Worm (Caenorhabditis elegans): Measurements from ENCODE around the gene cyp-13A10.

The cyp-13A10 gene

ce11 chrII:9662797-9663196, at the start of gene cyp-13A10:
TSS of gene cyp-13A10 (minus strand) at chrII:9662884.
- TF ChIP-seq cog-1 (tag; optimal IDR thresholded peaks at IDR 0.05) (no peak), tab-1 (GFP tag; IDR thresholded peaks at IDR 0.05) (no peak), ref-1 (GFP tag; conservative IDR thresholded peaks at IDR 0.05) (no peak), klf-2 (GFP tag; conservative IDR thresholded peaks at IDR 0.05) (no peak), T22C8.4 (GFP tag; IDR thresholded peaks at IDR 0.05) (no peak), flt-1 (GFP tag; IDR thresholded peaks at IDR 0.05) (no peak), ztf-23 (GFP tag; IDR thresholded peaks at IDR 0.05) (no peak), med-1 (GFP tag; optimal IDR thresholded peaks at IDR 0.05; ENCODE audit: insufficient read depth) (no peak), ztf-29 (GFP tag; IDR thresholded peaks at IDR 0.05) (no peak)

- TF ChIP-seq tab-1 (GFP tag; IDR thresholded peaks at IDR 0.05) (no peak), klf-2 (GFP tag; conservative IDR thresholded peaks at IDR 0.05) (no peak), flt-1 (GFP tag; IDR thresholded peaks at IDR 0.05) (no peak)
These were observed 46.2 kb upstream of the cyp-13A10 start, which contains the start of gene glt-5 for ce11 chrII:9708835-9709299. TSS of gene glt-5 (minus strand) at chrII:9708885.

DNA sequence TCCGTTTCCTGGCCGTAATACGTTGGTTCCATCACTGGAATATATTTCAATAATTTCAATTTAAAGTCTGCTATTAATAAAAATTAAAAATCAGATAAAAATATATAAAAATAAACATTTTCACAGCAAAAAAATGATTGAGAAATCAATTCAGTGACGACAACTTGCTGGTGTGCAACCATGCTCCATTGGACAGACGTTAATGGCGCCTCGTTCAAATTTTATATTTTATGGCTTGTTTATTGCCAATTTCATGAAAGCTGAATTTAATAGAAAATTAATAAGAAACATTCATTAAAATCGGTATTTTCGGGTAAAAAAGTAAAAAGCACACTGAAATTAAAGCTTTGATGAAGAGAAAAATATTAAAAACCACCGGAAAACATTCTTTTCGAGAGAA, 43.5 kb upstream of the cyp-13A10 start, which contains the start of gene Y53C12A.3:
Gene Y53C12A.3, minus strand, starts transcription at position 34 of the 400 bp plus-strand sequence.
- peak; percentile 23 for TF ChIP-seq cog-1 (tag; optimal IDR thresholded peaks at IDR 0.05)
- no peak for TF ChIP-seq flt-1 (GFP tag; IDR thresholded peaks at IDR 0.05)
- 0 out of 2 replicates have a peak, but pooled peaks have one; percentile 7 for TF ChIP-seq ztf-23 (GFP tag; IDR thresholded peaks at IDR 0.05)
- TF ChIP-seq klf-2 (GFP tag; conservative IDR thresholded peaks at IDR 0.05) = no peak
- no peak for TF ChIP-seq T22C8.4 (GFP tag; IDR thresholded peaks at IDR 0.05)
- TF ChIP-seq tab-1 (GFP tag; IDR thresholded peaks at IDR 0.05) = no peak
- TF ChIP-seq ref-1 (GFP tag; conservative IDR thresholded peaks at IDR 0.05) = no peak
- TF ChIP-seq med-1 (GFP tag; optimal IDR thresholded peaks at IDR 0.05; ENCODE audit: insufficient read depth) = no peak

DNA sequence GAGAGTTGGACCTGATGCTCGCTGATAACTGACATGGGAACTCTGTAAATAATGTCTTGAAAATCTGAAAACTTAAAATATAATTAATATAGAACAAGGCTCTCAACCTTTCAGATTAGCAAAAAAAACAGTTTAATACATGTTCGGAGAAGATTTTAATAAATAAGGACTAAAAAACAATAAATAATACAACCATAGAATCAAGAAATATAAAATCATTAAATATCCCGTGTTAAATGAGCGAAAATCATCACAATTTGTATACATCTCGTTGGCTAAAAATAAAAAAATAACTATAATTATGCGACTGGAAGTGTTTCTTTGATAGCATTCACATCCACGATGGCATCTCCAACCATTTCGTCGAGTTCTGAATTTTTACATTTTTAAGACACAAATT, 42.1 kb upstream of the cyp-13A10 start, which contains the start of gene Y53C12A.10:
Gene Y53C12A.10, minus strand, starts transcription at position 101 of the 400 bp plus-strand sequence.
- no peak for TF ChIP-seq tab-1 (GFP tag; IDR thresholded peaks at IDR 0.05)
- TF ChIP-seq flt-1 (GFP tag; IDR thresholded peaks at IDR 0.05) = no peak
- TF ChIP-seq klf-2 (GFP tag; conservative IDR thresholded peaks at IDR 0.05) = no peak
- TF ChIP-seq ztf-23 (GFP tag; IDR thresholded peaks at IDR 0.05) = no peak
- TF ChIP-seq T22C8.4 (GFP tag; IDR thresholded peaks at IDR 0.05) = no peak
- TF ChIP-seq cog-1 (tag; optimal IDR thresholded peaks at IDR 0.05) = no peak
- TF ChIP-seq ztf-29 (GFP tag; IDR thresholded peaks at IDR 0.05) = no peak
- TF ChIP-seq med-1 (GFP tag; optimal IDR thresholded peaks at IDR 0.05; ENCODE audit: insufficient read depth) = no peak
- TF ChIP-seq ref-1 (GFP tag; conservative IDR thresholded peaks at IDR 0.05) = no peak

DNA sequence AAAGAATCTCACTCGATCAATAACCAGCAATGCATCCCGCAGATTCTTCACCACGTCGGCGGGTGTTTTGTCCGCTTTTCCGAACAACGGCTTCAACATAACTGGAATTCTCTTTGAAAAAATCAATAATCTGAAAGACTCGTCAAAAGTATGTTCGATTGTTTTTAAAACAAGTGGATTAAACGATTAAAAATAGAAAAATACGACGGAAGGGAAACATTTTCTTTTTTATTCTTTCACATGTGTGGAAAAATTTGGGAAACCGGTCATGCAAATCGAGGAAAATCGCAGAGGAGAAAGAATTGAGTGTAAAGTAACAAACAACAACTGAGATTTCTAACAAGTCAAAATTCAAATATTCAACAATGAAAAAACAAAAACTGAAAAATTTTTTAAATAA, 40.9 kb upstream of the cyp-13A10 start, which contains the start of gene mop-25.2:
Gene mop-25.2, minus strand, starts transcription at position 101 of the 400 bp plus-strand sequence.
- TF ChIP-seq tab-1 (GFP tag; IDR thresholded peaks at IDR 0.05) (no peak), T22C8.4 (GFP tag; IDR thresholded peaks at IDR 0.05) (no peak), ztf-29 (GFP tag; IDR thresholded peaks at IDR 0.05) (no peak), cog-1 (tag; optimal IDR thresholded peaks at IDR 0.05) (no peak), ztf-23 (GFP tag; IDR thresholded peaks at IDR 0.05) (no peak)

DNA sequence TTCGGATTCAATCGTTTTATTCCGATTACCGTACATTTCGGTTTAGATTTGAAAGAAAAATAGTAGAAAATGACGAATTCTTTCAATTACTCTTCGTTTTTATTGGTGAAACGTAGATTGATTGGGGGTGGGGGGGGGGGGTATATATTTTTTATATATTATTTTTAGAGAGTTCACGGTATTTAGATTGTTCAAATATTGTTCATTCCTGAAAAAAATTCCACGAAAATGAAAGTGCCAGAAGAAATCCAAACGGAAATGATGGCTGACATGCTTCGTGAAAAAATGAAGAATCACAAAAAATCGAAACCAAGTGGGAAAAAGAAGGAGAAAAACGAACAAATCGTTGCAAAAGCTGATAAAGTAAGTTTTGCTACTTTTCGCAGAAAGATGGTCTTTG, 37.7 kb upstream of the cyp-13A10 start, which contains the start of the genes Y53C12A.8 and Y53C12A.7:
Gene Y53C12A.8, minus strand, starts transcription at position 101 of the 400 bp plus-strand sequence.
Gene Y53C12A.7, plus strand, starts transcription at position 181 of the 400 bp plus-strand sequence.
- TF ChIP-seq ref-1 (GFP tag; conservative IDR thresholded peaks at IDR 0.05) (no peak), med-1 (GFP tag; optimal IDR thresholded peaks at IDR 0.05; ENCODE audit: insufficient read depth) (no peak), tab-1 (GFP tag; IDR thresholded peaks at IDR 0.05) (no peak), ztf-29 (GFP tag; IDR thresholded peaks at IDR 0.05) (no peak), klf-2 (GFP tag; conservative IDR thresholded peaks at IDR 0.05) (no peak), flt-1 (GFP tag; IDR thresholded peaks at IDR 0.05) (no peak)

DNA sequence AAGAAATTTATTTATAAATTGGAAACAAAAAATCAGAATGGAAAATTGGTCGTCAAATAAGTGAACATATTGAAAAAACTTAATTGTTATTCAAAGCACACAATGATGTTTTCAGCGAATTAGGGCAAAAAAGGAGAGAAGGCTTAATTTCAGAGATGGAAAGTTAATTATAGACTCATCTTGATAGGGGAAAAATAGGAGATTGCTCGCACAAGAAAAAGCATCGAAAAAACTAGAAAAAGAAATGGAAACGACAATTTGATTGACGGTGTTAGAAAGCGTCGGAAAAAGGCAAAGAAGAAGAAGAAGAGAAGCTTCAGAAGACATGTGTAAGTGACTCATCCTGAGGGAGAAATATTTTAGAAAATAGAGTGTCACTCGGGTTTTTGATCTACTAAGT, 33.3 kb upstream of the cyp-13A10 start:
- TF ChIP-seq tab-1 (GFP tag; IDR thresholded peaks at IDR 0.05) = no peak
- TF ChIP-seq klf-2 (GFP tag; conservative IDR thresholded peaks at IDR 0.05) = no peak
- TF ChIP-seq ztf-23 (GFP tag; IDR thresholded peaks at IDR 0.05) = no peak
- TF ChIP-seq ref-1 (GFP tag; conservative IDR thresholded peaks at IDR 0.05) = no peak
- TF ChIP-seq med-1 (GFP tag; optimal IDR thresholded peaks at IDR 0.05; ENCODE audit: insufficient read depth) = no peak
- no peak for TF ChIP-seq flt-1 (GFP tag; IDR thresholded peaks at IDR 0.05)
- TF ChIP-seq cog-1 (tag; optimal IDR thresholded peaks at IDR 0.05) = no peak
- TF ChIP-seq T22C8.4 (GFP tag; IDR thresholded peaks at IDR 0.05) = no peak
- TF ChIP-seq ztf-29 (GFP tag; IDR thresholded peaks at IDR 0.05) = no peak

- TF ChIP-seq cog-1 (tag; optimal IDR thresholded peaks at IDR 0.05) (no peak), ref-1 (GFP tag; conservative IDR thresholded peaks at IDR 0.05) (no peak), ztf-23 (GFP tag; IDR thresholded peaks at IDR 0.05) (no peak), flt-1 (GFP tag; IDR thresholded peaks at IDR 0.05) (no peak), tab-1 (GFP tag; IDR thresholded peaks at IDR 0.05) (no peak), klf-2 (GFP tag; conservative IDR thresholded peaks at IDR 0.05) (no peak), T22C8.4 (GFP tag; IDR thresholded peaks at IDR 0.05) (no peak), ztf-29 (GFP tag; IDR thresholded peaks at IDR 0.05) (no peak), med-1 (GFP tag; optimal IDR thresholded peaks at IDR 0.05; ENCODE audit: insufficient read depth) (no peak)
These were observed 29.2 kb upstream of the cyp-13A10 start, which contains the start of gene nlp-11 for ce11 chrII:9691839-9692238. TSS of gene nlp-11 (minus strand) at chrII:9691939.

- no peak for TF ChIP-seq tab-1 (GFP tag; IDR thresholded peaks at IDR 0.05)
- no peak for TF ChIP-seq cog-1 (tag; optimal IDR thresholded peaks at IDR 0.05)
- no peak for TF ChIP-seq flt-1 (GFP tag; IDR thresholded peaks at IDR 0.05)
- no peak for TF ChIP-seq med-1 (GFP tag; optimal IDR thresholded peaks at IDR 0.05; ENCODE audit: insufficient read depth)
- TF ChIP-seq T22C8.4 (GFP tag; IDR thresholded peaks at IDR 0.05) = no peak
- no peak for TF ChIP-seq ztf-29 (GFP tag; IDR thresholded peaks at IDR 0.05)
- TF ChIP-seq ztf-23 (GFP tag; IDR thresholded peaks at IDR 0.05) = no peak
- no peak for TF ChIP-seq klf-2 (GFP tag; conservative IDR thresholded peaks at IDR 0.05)
- TF ChIP-seq ref-1 (GFP tag; conservative IDR thresholded peaks at IDR 0.05) = no peak
These were observed 27.5 kb upstream of the cyp-13A10 start for ce11 chrII:9690067-9690632.

All from whole organism, midembryonic.